Worm (Caenorhabditis elegans): ENCODE measurements around the gene ZK892.6.

- TF ChIP-seq mdl-1 (tag; optimal IDR thresholded peaks at IDR 0.05) (no peak), ama-1 (optimal IDR thresholded peaks at IDR 0.05) (no peak)
These were observed 19.8 kb downstream of the ZK892.6 start for ce11 chrII:9960127-9960526.

Data from whole organism, L1 larva.